Fruit fly (Drosophila melanogaster) whole organism, embryonic: ENCODE data around the gene CG8892.
A peak's percentile ranks its signal among the peaks of the same experiment; 100 is the strongest.

Experiments
- Abd-B ChIP-seq: fragments of 200-800 bp; sonication (Bioruptor generic); optimal IDR thresholded peaks from 2 replicates; lab custom pipeline; 2018; ENCODE audit warnings: missing biosample characterization, mild to moderate bottlenecking, missing genetic modification characterization, moderate library complexity
- Atf-2 ChIP-seq: fragments of 200-800 bp; sonication (Bioruptor generic); optimal IDR thresholded peaks from 2 replicates; lab custom pipeline; 2016; ENCODE audit warnings: missing biosample characterization, missing genetic modification characterization
- CG12155 ChIP-seq: fragments of 200-800 bp; sonication (Bioruptor generic); optimal IDR thresholded peaks from 3 replicates; lab custom pipeline; 2016; ENCODE audit warnings: missing biosample characterization, missing genetic modification characterization
- CG12236 ChIP-seq: fragments of 200-800 bp; sonication (Bioruptor generic); optimal IDR thresholded peaks from 2 replicates; lab custom pipeline; 2016; ENCODE audit warnings: missing biosample characterization, missing genetic modification characterization
- CG1233 ChIP-seq: fragments of 200-800 bp; sonication (Bioruptor generic); optimal IDR thresholded peaks from 4 replicates; lab custom pipeline; 2018; ENCODE audit warnings: missing biosample characterization, mild to moderate bottlenecking, missing genetic modification characterization
- CG1529 ChIP-seq: fragments of 200-800 bp; sonication (Bioruptor generic); optimal IDR thresholded peaks from 3 replicates; lab custom pipeline; 2018; ENCODE audit warnings: missing biosample characterization, missing genetic modification characterization
- CG1647 ChIP-seq: fragments of 200-800 bp; sonication (Bioruptor generic); optimal IDR thresholded peaks from 3 replicates; lab custom pipeline; 2016; ENCODE audit warnings: missing biosample characterization, missing genetic modification characterization
- CG16813 ChIP-seq: fragments of 200-800 bp; sonication (Bioruptor generic); IDR thresholded peaks from 3 replicates; pipeline ENCODE4 v1.3.6; 2022; ENCODE audit warnings: missing biosample characterization, missing genetic modification characterization; ENCODE audit not compliant: partially characterized antibody
- CG17385 ChIP-seq: fragments of 200-800 bp; sonication (Bioruptor generic); optimal IDR thresholded peaks from 3 replicates; lab custom pipeline; 2018; ENCODE audit warnings: missing biosample characterization, mild to moderate bottlenecking, missing genetic modification characterization
- CG17568 ChIP-seq: fragments of 200-800 bp; sonication (Bioruptor generic); optimal IDR thresholded peaks from 2 replicates; lab custom pipeline; 2018; ENCODE audit warnings: missing biosample characterization, mild to moderate bottlenecking, missing genetic modification characterization, moderate library complexity
- CG1792 ChIP-seq: fragments of 200-800 bp; sonication (Bioruptor generic); optimal IDR thresholded peaks from 2 replicates; lab custom pipeline; 2016; ENCODE audit warnings: missing biosample characterization, missing genetic modification characterization
- CG18599 ChIP-seq: fragments of 200-800 bp; sonication (Bioruptor generic); optimal IDR thresholded peaks from 3 replicates; lab custom pipeline; 2017; ENCODE audit warnings: missing biosample characterization, missing genetic modification characterization, mild to moderate bottlenecking, moderate library complexity, missing genetic modification reagents
- CG33557 ChIP-seq: fragments of 200-800 bp; sonication (Bioruptor generic); optimal IDR thresholded peaks from 2 replicates; lab custom pipeline; 2019; ENCODE audit warnings: missing biosample characterization, mild to moderate bottlenecking, missing genetic modification characterization, moderate library complexity
- CG4424 ChIP-seq: fragments of 200-800 bp; sonication (Bioruptor generic); optimal IDR thresholded peaks from 3 replicates; lab custom pipeline; 2016; ENCODE audit warnings: missing biosample characterization, missing genetic modification characterization
- CG4730 ChIP-seq: fragments of 200-800 bp; sonication (Bioruptor generic); IDR thresholded peaks from 2 replicates; pipeline ENCODE4 v1.3.6; 2022; ENCODE audit warnings: missing biosample characterization, missing genetic modification characterization
- CG5180 ChIP-seq: fragments of 200-800 bp; sonication (Bioruptor generic); optimal IDR thresholded peaks from 3 replicates; lab custom pipeline; 2017; ENCODE audit warnings: missing biosample characterization, missing genetic modification characterization, mild to moderate bottlenecking, moderate library complexity, missing genetic modification reagents
- CG6654 ChIP-seq: fragments of 200-800 bp; sonication (Bioruptor generic); optimal IDR thresholded peaks from 2 replicates; lab custom pipeline; 2017; ENCODE audit warnings: missing biosample characterization, mild to moderate bottlenecking, missing genetic modification characterization
- CG6683 ChIP-seq: fragments of 200-800 bp; sonication (Bioruptor generic); optimal IDR thresholded peaks from 2 replicates; lab custom pipeline; 2017; ENCODE audit warnings: missing biosample characterization, mild to moderate bottlenecking, missing genetic modification characterization, missing genetic modification reagents
- CG6689 ChIP-seq: fragments of 200-800 bp; sonication (Bioruptor generic); IDR thresholded peaks from 2 replicates; pipeline ENCODE4 v1.3.6; 2022; ENCODE audit warnings: missing biosample characterization, missing genetic modification characterization
- E2f2 ChIP-seq: fragments of 200-800 bp; sonication (Bioruptor generic); IDR thresholded peaks from 2 replicates; pipeline ENCODE4 v1.3.6; 2022; ENCODE audit warnings: missing biosample characterization, missing genetic modification characterization
- GATAe ChIP-seq: fragments of 200-800 bp; sonication (Bioruptor generic); conservative IDR thresholded peaks from 2 replicates; pipeline ENCODE4 v1.3.6; 2022; ENCODE audit warnings: missing biosample characterization, missing genetic modification characterization
- H2.0 ChIP-seq: fragments of 200-800 bp; sonication (Bioruptor generic); IDR thresholded peaks from 2 replicates; pipeline ENCODE4 v1.3.6; 2022; ENCODE audit warnings: missing biosample characterization, missing genetic modification characterization
- Mrtf ChIP-seq: fragments of 200-800 bp; sonication (Bioruptor generic); IDR thresholded peaks from 3 replicates; pipeline ENCODE4 v1.3.6; 2022; ENCODE audit warnings: missing biosample characterization, missing genetic modification characterization
- Poxn ChIP-seq: fragments of 200-800 bp; sonication (Bioruptor generic); IDR thresholded peaks from 2 replicates; pipeline ENCODE4 v1.3.6; 2022; ENCODE audit warnings: missing biosample characterization, missing genetic modification characterization
- Scr ChIP-seq: fragments of 200-800 bp; sonication (Bioruptor generic); IDR thresholded peaks from 2 replicates; pipeline ENCODE4 v1.3.6; 2022; ENCODE audit warnings: missing biosample characterization, missing genetic modification characterization; ENCODE audit not compliant: partially characterized antibody
- Sox102F ChIP-seq: fragments of 200-800 bp; sonication (Bioruptor generic); optimal IDR thresholded peaks from 2 replicates; lab custom pipeline; 2018; ENCODE audit warnings: missing biosample characterization, mild to moderate bottlenecking, missing genetic modification characterization, moderate library complexity
- YL-1 ChIP-seq: fragments of 200-800 bp; sonication (Bioruptor generic); optimal IDR thresholded peaks from 3 replicates; lab custom pipeline; 2017; ENCODE audit warnings: missing biosample characterization, mild to moderate bottlenecking, missing genetic modification characterization
- bab2 ChIP-seq: fragments of 200-800 bp; sonication (Bioruptor generic); optimal IDR thresholded peaks from 2 replicates; lab custom pipeline; 2016; ENCODE audit warnings: missing biosample characterization, missing genetic modification characterization
- cato ChIP-seq: fragments of 200-800 bp; sonication (Bioruptor generic); optimal IDR thresholded peaks from 2 replicates; lab custom pipeline; 2016; ENCODE audit warnings: missing biosample characterization, missing genetic modification characterization, borderline replicate concordance
- chinmo ChIP-seq: fragments of 200-800 bp; sonication (Bioruptor generic); IDR thresholded peaks from 4 replicates; pipeline ENCODE4 v1.3.6; 2022; ENCODE audit warnings: missing biosample characterization, missing genetic modification characterization; ENCODE audit not compliant: partially characterized antibody
- grn ChIP-seq: fragments of 200-800 bp; sonication (Bioruptor generic); optimal IDR thresholded peaks from 3 replicates; lab custom pipeline; 2017; ENCODE audit warnings: missing biosample characterization, missing genetic modification characterization
- hkb ChIP-seq, 2 experiments: fragments of 200-800 bp in 1 of 2; fragments of >200 bp in 1 of 2; sonication (Bioruptor generic) in 1 of 2; IDR thresholded peaks in 1 of 2; optimal IDR thresholded peaks in 1 of 2; 2 replicates each; pipeline versions ENCODE4 v1.3.6 to Lab custom; 2017 to 2022; ENCODE audit warnings: missing biosample characterization in 1 of 2, missing genetic modification characterization in 1 of 2
- hth ChIP-seq: fragments of >200 bp; optimal IDR thresholded peaks from 2 replicates; lab custom pipeline; 2017; ENCODE audit warnings: inconsistent platforms
- insv ChIP-seq, 2 experiments: fragments of 200-800 bp; sonication (Bioruptor generic); optimal IDR thresholded peaks; 3 replicates each; lab custom pipeline; 2016 to 2018; ENCODE audit warnings: missing biosample characterization in 2 of 2, missing genetic modification characterization in 2 of 2
- lab ChIP-seq: fragments of 200-800 bp; sonication (Bioruptor generic); optimal IDR thresholded peaks from 3 replicates; lab custom pipeline; 2017; ENCODE audit warnings: missing biosample characterization, missing genetic modification characterization, mild to moderate bottlenecking, moderate library complexity, missing genetic modification reagents
- mld ChIP-seq: fragments of 200-800 bp; sonication (Bioruptor generic); IDR thresholded peaks from 3 replicates; pipeline ENCODE4 v1.3.6; 2022; ENCODE audit warnings: missing biosample characterization, missing genetic modification characterization; ENCODE audit not compliant: partially characterized antibody
- org-1 ChIP-seq: fragments of 200-800 bp; sonication (Bioruptor generic); optimal IDR thresholded peaks from 2 replicates; lab custom pipeline; 2017; ENCODE audit warnings: missing biosample characterization, missing genetic modification characterization
- peb ChIP-seq: fragments of 200-800 bp; sonication (Bioruptor generic); IDR thresholded peaks from 2 replicates; pipeline ENCODE4 v1.3.6; 2022; ENCODE audit warnings: missing biosample characterization, missing genetic modification characterization
- pnt ChIP-seq: fragments of 200-800 bp; sonication (Bioruptor generic); optimal IDR thresholded peaks from 3 replicates; lab custom pipeline; 2016; ENCODE audit warnings: missing biosample characterization, missing genetic modification characterization
- sima ChIP-seq: fragments of 200-800 bp; sonication (Bioruptor generic); optimal IDR thresholded peaks from 2 replicates; lab custom pipeline; 2016; ENCODE audit warnings: missing biosample characterization, missing genetic modification characterization
- slbo ChIP-seq: fragments of 200-800 bp; sonication (Bioruptor generic); IDR thresholded peaks from 2 replicates; pipeline ENCODE4 v1.3.6; 2022; ENCODE audit warnings: missing biosample characterization, missing genetic modification characterization
- sr ChIP-seq: fragments of 200-800 bp; sonication (Bioruptor generic); IDR thresholded peaks from 3 replicates; pipeline ENCODE4 v1.3.6; 2022; ENCODE audit warnings: missing biosample characterization, missing genetic modification characterization
- ssp ChIP-seq: fragments of 200-800 bp; sonication (Bioruptor generic); IDR thresholded peaks from 2 replicates; pipeline ENCODE4 v1.3.6; 2022; ENCODE audit warnings: missing biosample characterization, missing genetic modification characterization
- trh ChIP-seq: fragments of 200-800 bp; sonication (Bioruptor generic); optimal IDR thresholded peaks from 2 replicates; lab custom pipeline; 2016; ENCODE audit warnings: missing biosample characterization, missing genetic modification characterization
- ttk ChIP-seq: fragments of 200-800 bp; sonication (Bioruptor generic); IDR thresholded peaks from 2 replicates; pipeline ENCODE4 v2.1.2; 2022; ENCODE audit warnings: missing biosample characterization, missing genetic modification characterization
- twi ChIP-seq: fragments of 200-800 bp; optimal IDR thresholded peaks from 2 replicates; lab custom pipeline; 2019; ENCODE audit warnings: missing biosample characterization, mild to moderate bottlenecking, missing genetic modification characterization, moderate library complexity
- tx ChIP-seq: fragments of 200-800 bp; sonication (Bioruptor generic); optimal IDR thresholded peaks from 2 replicates; lab custom pipeline; 2016; ENCODE audit warnings: missing biosample characterization, missing genetic modification characterization
- unc-4 ChIP-seq: fragments of 200-800 bp; sonication (Bioruptor generic); IDR thresholded peaks from 2 replicates; pipeline ENCODE4 v1.3.6; 2022; ENCODE audit warnings: missing biosample characterization, missing genetic modification characterization; ENCODE audit not compliant: partially characterized antibody
- wek ChIP-seq: fragments of 200-800 bp; sonication (Bioruptor generic); optimal IDR thresholded peaks from 3 replicates; lab custom pipeline; 2018; ENCODE audit warnings: missing biosample characterization, mild to moderate bottlenecking, missing genetic modification characterization, moderate library complexity

The CG8892 gene

dm6 chr2L:5000287-5000871 lies 19.0 kb upstream of the CG8892 start (continued):
- TF ChIP-seq chinmo (GFP tag; lab: Robert Waterston, UW) (peak; percentile 72; the same call in 1 of the 4 replicates), ttk (peak; percentile 69), CG1529 (GFP tag; lab: Kevin White, UChicago) (peak; percentile 83), tx (GFP tag; lab: Kevin White, UChicago) (peak; percentile 51), insv (GFP tag; optimal IDR thresholded peaks at IDR 0.05; lab: Kevin White, UChicago) (peak in 1 of 2 experiments; percentile 47), CG6683 (GFP tag; lab: Kevin White, UChicago) (peak; percentile 62), CG1233 (GFP tag; lab: Kevin White, UChicago) (peak; percentile 86), peb (peak; percentile 78), YL-1 (peak; percentile 51), lab (GFP tag; lab: Kevin White, UChicago) (peak; percentile 85), pnt (peak; percentile 73), CG17568 (GFP tag; lab: Kevin White, UChicago) (peak; percentile 87), trh (GFP tag; lab: Kevin White, UChicago) (no peak), GATAe (GFP tag; lab: Robert Waterston, UW) (peak; percentile 29; the same call in 1 of the 2 replicates), CG1647 (GFP tag; lab: Kevin White, UChicago) (peak; percentile 61), CG5180 (GFP tag; lab: Kevin White, UChicago) (peak; percentile 72), unc-4 (no peak), org-1 (peak; percentile 78), cato (peak; percentile 21), CG12236 (peak; percentile 63), Mrtf (GFP tag; lab: Robert Waterston, UW) (peak; percentile 74; the same call in 2 of the 3 replicates), sima (GFP tag; lab: Kevin White, UChicago) (no peak), Abd-B (peak; percentile 68), CG33557 (GFP tag; lab: Kevin White, UChicago) (peak; percentile 96), CG18599 (GFP tag; lab: Kevin White, UChicago) (peak; percentile 85), twi (tag; lab: Kevin White, UChicago) (peak; percentile 89), CG6689 (GFP tag; lab: Robert Waterston, UW) (peak; percentile 78), Poxn (GFP tag; lab: Robert Waterston, UW) (peak; percentile 56), Scr (no peak), CG1792 (GFP tag; lab: Kevin White, UChicago) (peak; percentile 9), hkb (optimal IDR thresholded peaks at IDR 0.05; lab: Kevin White, UChicago) (no peak), hkb (GFP tag; IDR thresholded peaks at IDR 0.05; lab: Robert Waterston, UW) (peak; percentile 85), Atf-2 (GFP tag; lab: Kevin White, UChicago) (peak; percentile 66), CG17385 (GFP tag; lab: Kevin White, UChicago) (peak; percentile 78), wek (GFP tag; lab: Kevin White, UChicago) (no peak), H2.0 (GFP tag; lab: Robert Waterston, UW) (peak; percentile 62), mld (GFP tag; lab: Robert Waterston, UW) (no peak), CG16813 (GFP tag; lab: Robert Waterston, UW) (0 out of 3 replicates have a peak, but pooled peaks have one; percentile 13), CG6654 (GFP tag; lab: Kevin White, UChicago) (peak; percentile 54), slbo (GFP tag; lab: Robert Waterston, UW) (peak; percentile 86), bab2 (GFP tag; lab: Kevin White, UChicago) (peak; percentile 48), ssp (GFP tag; lab: Robert Waterston, UW) (peak; percentile 35), grn (GFP tag; lab: Kevin White, UChicago) (peak; percentile 26), Sox102F (GFP tag; lab: Kevin White, UChicago) (peak; percentile 77), CG4730 (GFP tag; lab: Robert Waterston, UW) (peak; percentile 69), E2f2 (GFP tag; lab: Robert Waterston, UW) (peak; percentile 63), hth (lab: Kevin White, UChicago) (no peak), sr (GFP tag; lab: Robert Waterston, UW) (peak; percentile 41; the same call in 2 of the 3 replicates), CG12155 (GFP tag; lab: Kevin White, UChicago) (peak; percentile 75), CG4424 (GFP tag; lab: Kevin White, UChicago) (peak; percentile 75)
